Fruit fly (Drosophila melanogaster) whole organism, embryonic: ENCODE data around the gene HipHop.

ENCODE experiments used
- ATbp ChIP-seq: fragments of 200-800 bp; sonication (Bioruptor generic); optimal IDR thresholded peaks from 2 replicates; lab custom pipeline; 2017; ENCODE audit warnings: missing biosample characterization, mild to moderate bottlenecking, missing genetic modification characterization, missing genetic modification reagents
- Bteb2 ChIP-seq: fragments of 200-800 bp; sonication (Bioruptor generic); optimal IDR thresholded peaks from 2 replicates; lab custom pipeline; 2016; ENCODE audit warnings: missing biosample characterization, missing genetic modification characterization
- CG10431 ChIP-seq: fragments of 200-800 bp; sonication (Bioruptor generic); optimal IDR thresholded peaks from 3 replicates; lab custom pipeline; 2018; ENCODE audit warnings: missing biosample characterization, mild to moderate bottlenecking, missing genetic modification characterization
- CG10565 ChIP-seq: fragments of 200-800 bp; sonication (Bioruptor generic); optimal IDR thresholded peaks from 3 replicates; lab custom pipeline; 2016; ENCODE audit warnings: missing biosample characterization, mild to moderate bottlenecking, missing genetic modification characterization
- CG11247 ChIP-seq: fragments of 200-800 bp; sonication (Bioruptor generic); IDR thresholded peaks from 2 replicates; pipeline ENCODE4 v1.3.6; 2022; ENCODE audit warnings: missing biosample characterization, missing genetic modification characterization
- CG11398 ChIP-seq: fragments of 200-800 bp; sonication (Bioruptor generic); optimal IDR thresholded peaks from 2 replicates; lab custom pipeline; 2016; ENCODE audit warnings: missing biosample characterization, missing genetic modification characterization
- CG12104 ChIP-seq: fragments of 200-800 bp; sonication (Bioruptor generic); optimal IDR thresholded peaks from 3 replicates; lab custom pipeline; 2016; ENCODE audit warnings: missing biosample characterization, missing genetic modification characterization
- CG12236 ChIP-seq: fragments of 200-800 bp; sonication (Bioruptor generic); optimal IDR thresholded peaks from 2 replicates; lab custom pipeline; 2016; ENCODE audit warnings: missing biosample characterization, missing genetic modification characterization
- CG17328 ChIP-seq: fragments of 200-800 bp; sonication (Bioruptor generic); IDR thresholded peaks from 2 replicates; pipeline ENCODE4 v1.3.6; 2022; ENCODE audit warnings: missing biosample characterization, missing genetic modification characterization
- CG17802 ChIP-seq: fragments of 200-800 bp; sonication (Bioruptor generic); optimal IDR thresholded peaks from 2 replicates; lab custom pipeline; 2018; ENCODE audit warnings: missing biosample characterization, mild to moderate bottlenecking, missing genetic modification characterization, moderate library complexity
- CG2116 ChIP-seq: fragments of 200-800 bp; sonication (Bioruptor generic); optimal IDR thresholded peaks from 3 replicates; lab custom pipeline; 2018; ENCODE audit warnings: missing biosample characterization, mild to moderate bottlenecking, missing genetic modification characterization
- CG2678 ChIP-seq: fragments of 200-800 bp; sonication (Bioruptor generic); optimal IDR thresholded peaks from 3 replicates; lab custom pipeline; 2019; ENCODE audit warnings: missing biosample characterization, mild to moderate bottlenecking, missing genetic modification characterization, moderate library complexity
- CG2889 ChIP-seq: fragments of 200-800 bp; sonication (Bioruptor generic); IDR thresholded peaks from 3 replicates; pipeline ENCODE4 v1.3.6; 2022; ENCODE audit warnings: missing biosample characterization, missing genetic modification characterization
- CG31224 ChIP-seq: fragments of 200-800 bp; sonication (Bioruptor generic); IDR thresholded peaks from 2 replicates; pipeline ENCODE4 v1.3.6; 2022; ENCODE audit warnings: missing biosample characterization, missing genetic modification characterization
- CG34422 ChIP-seq: fragments of 200-800 bp; sonication (Bioruptor generic); IDR thresholded peaks from 3 replicates; pipeline ENCODE4 v1.3.6; 2022; ENCODE audit warnings: missing biosample characterization, missing genetic modification characterization
- CG4282 ChIP-seq: fragments of 200-800 bp; sonication (Bioruptor generic); optimal IDR thresholded peaks from 2 replicates; lab custom pipeline; 2016; ENCODE audit warnings: missing biosample characterization, missing genetic modification characterization
- CG6272 ChIP-seq: fragments of 200-800 bp; sonication (Bioruptor generic); IDR thresholded peaks from 2 replicates; pipeline ENCODE4 v1.3.6; 2022; ENCODE audit warnings: missing biosample characterization, missing genetic modification characterization
- CG6654 ChIP-seq: fragments of 200-800 bp; sonication (Bioruptor generic); optimal IDR thresholded peaks from 2 replicates; lab custom pipeline; 2017; ENCODE audit warnings: missing biosample characterization, mild to moderate bottlenecking, missing genetic modification characterization
- CG7556 ChIP-seq: fragments of 200-800 bp; sonication (Bioruptor generic); optimal IDR thresholded peaks from 2 replicates; lab custom pipeline; 2017; ENCODE audit warnings: missing biosample characterization, mild to moderate bottlenecking, missing genetic modification characterization
- CG7786 ChIP-seq: fragments of 200-800 bp; sonication (Bioruptor generic); optimal IDR thresholded peaks from 2 replicates; lab custom pipeline; 2016; ENCODE audit warnings: missing biosample characterization, missing genetic modification characterization
- CG8089 ChIP-seq: fragments of 200-800 bp; sonication (Bioruptor generic); optimal IDR thresholded peaks from 3 replicates; lab custom pipeline; 2016; ENCODE audit warnings: missing biosample characterization, missing genetic modification characterization
- CG8765 ChIP-seq: fragments of 200-800 bp; sonication (Bioruptor generic); IDR thresholded peaks from 2 replicates; pipeline ENCODE4 v1.3.6; 2022; ENCODE audit warnings: missing biosample characterization, missing genetic modification characterization
- CG8924 ChIP-seq: fragments of 200-800 bp; optimal IDR thresholded peaks from 3 replicates; lab custom pipeline; 2019; ENCODE audit warnings: missing biosample characterization, mild to moderate bottlenecking, missing genetic modification characterization, moderate library complexity
- CG9876 ChIP-seq: fragments of 200-800 bp; sonication (Bioruptor generic); optimal IDR thresholded peaks from 2 replicates; lab custom pipeline; 2016; ENCODE audit warnings: missing biosample characterization, missing genetic modification characterization
- D19A ChIP-seq: fragments of 200-800 bp; optimal IDR thresholded peaks from 3 replicates; lab custom pipeline; 2019; ENCODE audit warnings: missing biosample characterization, mild to moderate bottlenecking, missing genetic modification characterization, moderate library complexity
- D19B ChIP-seq: fragments of 200-800 bp; sonication (Bioruptor generic); optimal IDR thresholded peaks from 2 replicates; lab custom pipeline; 2017; ENCODE audit warnings: missing biosample characterization, mild to moderate bottlenecking, missing genetic modification characterization
- Dek ChIP-seq: fragments of 200-800 bp; sonication (Bioruptor generic); optimal IDR thresholded peaks from 3 replicates; lab custom pipeline; 2019; ENCODE audit warnings: missing biosample characterization, mild to moderate bottlenecking, missing genetic modification characterization, moderate library complexity
- H2.0 ChIP-seq: fragments of 200-800 bp; sonication (Bioruptor generic); IDR thresholded peaks from 2 replicates; pipeline ENCODE4 v1.3.6; 2022; ENCODE audit warnings: missing biosample characterization, missing genetic modification characterization
- Oaz ChIP-seq: fragments of 200-800 bp; sonication (Bioruptor generic); IDR thresholded peaks from 2 replicates; pipeline ENCODE4 v1.3.6; 2022; ENCODE audit warnings: missing biosample characterization, missing genetic modification characterization
- Ssrp ChIP-seq: fragments of 200-800 bp; sonication (Bioruptor generic); optimal IDR thresholded peaks from 2 replicates; lab custom pipeline; 2018; ENCODE audit warnings: missing biosample characterization, mild to moderate bottlenecking, missing genetic modification characterization, moderate library complexity
- amos ChIP-seq: fragments of 200-800 bp; sonication (Bioruptor generic); IDR thresholded peaks from 2 replicates; pipeline ENCODE4 v1.3.6; 2022; ENCODE audit warnings: missing biosample characterization, missing genetic modification characterization; ENCODE audit not compliant: partially characterized antibody
- cad ChIP-seq: fragments of >200 bp; optimal IDR thresholded peaks from 2 replicates; lab custom pipeline; 2017; ENCODE audit warnings: missing biosample characterization, missing genetic modification characterization
- cas ChIP-seq: fragments of 200-800 bp; sonication (Bioruptor generic); IDR thresholded peaks from 2 replicates; pipeline ENCODE4 v1.3.6; 2022; ENCODE audit warnings: missing biosample characterization, missing genetic modification characterization
- caup ChIP-seq: fragments of 200-800 bp; sonication (Bioruptor generic); optimal IDR thresholded peaks from 3 replicates; lab custom pipeline; 2017; ENCODE audit warnings: missing biosample characterization, mild to moderate bottlenecking, missing genetic modification characterization, moderate library complexity; ENCODE audit not compliant: severe bottlenecking
- cwo ChIP-seq: fragments of 200-800 bp; sonication (Bioruptor generic); optimal IDR thresholded peaks from 3 replicates; lab custom pipeline; 2017; ENCODE audit warnings: missing biosample characterization, missing genetic modification characterization, mild to moderate bottlenecking, moderate library complexity, missing genetic modification reagents
- dmrt11E ChIP-seq: fragments of 200-800 bp; sonication (Bioruptor generic); optimal IDR thresholded peaks from 3 replicates; lab custom pipeline; 2018; ENCODE audit warnings: missing biosample characterization, mild to moderate bottlenecking, missing genetic modification characterization, moderate library complexity
- ems ChIP-seq: fragments of 200-800 bp; sonication (Bioruptor generic); optimal IDR thresholded peaks from 3 replicates; lab custom pipeline; 2016; ENCODE audit warnings: missing biosample characterization, missing genetic modification characterization
- eyg ChIP-seq: fragments of 200-800 bp; sonication (Bioruptor generic); optimal IDR thresholded peaks from 3 replicates; lab custom pipeline; 2016; ENCODE audit warnings: missing biosample characterization, missing genetic modification characterization
- kah ChIP-seq: fragments of 200-800 bp; sonication (Bioruptor generic); optimal IDR thresholded peaks from 2 replicates; lab custom pipeline; 2018; ENCODE audit warnings: missing biosample characterization, mild to moderate bottlenecking, missing genetic modification characterization
- lola ChIP-seq, 3 experiments: fragments of >200 bp in 2 of 3; fragments of 200-800 bp in 1 of 3; sonication (Bioruptor generic) in 1 of 3; optimal IDR thresholded peaks; 2 replicates each; lab custom pipeline; 2017 to 2019; ENCODE audit warnings: missing biosample characterization in 3 of 3, missing genetic modification characterization in 3 of 3, mild to moderate bottlenecking in 1 of 3, moderate library complexity in 1 of 3
- lov ChIP-seq, 2 experiments: fragments of 200-800 bp in 1 of 2; fragments of >200 bp in 1 of 2; sonication (Bioruptor generic) in 1 of 2; IDR thresholded peaks in 1 of 2; optimal IDR thresholded peaks in 1 of 2; 2 replicates in 1 of 2; 3 replicates in 1 of 2; pipeline versions ENCODE4 v1.3.6 to Lab custom; 2017 to 2022; ENCODE audit warnings: missing biosample characterization in 1 of 2, missing genetic modification characterization in 1 of 2
- mam ChIP-seq: fragments of 200-800 bp; sonication (Bioruptor generic); optimal IDR thresholded peaks from 3 replicates; lab custom pipeline; 2016; ENCODE audit warnings: missing biosample characterization, missing genetic modification characterization
- schlank ChIP-seq: fragments of 200-800 bp; sonication (Bioruptor generic); optimal IDR thresholded peaks from 2 replicates; lab custom pipeline; 2018; ENCODE audit warnings: missing biosample characterization, mild to moderate bottlenecking, missing genetic modification characterization
- sens ChIP-seq: fragments of 200-800 bp; sonication (Bioruptor generic); peaks from one replicate; lab custom pipeline; 2016; ENCODE audit warnings: missing biosample characterization, missing genetic modification characterization
- slbo ChIP-seq: fragments of 200-800 bp; sonication (Bioruptor generic); IDR thresholded peaks from 2 replicates; pipeline ENCODE4 v1.3.6; 2022; ENCODE audit warnings: missing biosample characterization, missing genetic modification characterization
- ssp ChIP-seq: fragments of 200-800 bp; sonication (Bioruptor generic); IDR thresholded peaks from 2 replicates; pipeline ENCODE4 v1.3.6; 2022; ENCODE audit warnings: missing biosample characterization, missing genetic modification characterization
- tll ChIP-seq, 2 experiments: fragments of 200-800 bp in 1 of 2; fragments of >200 bp in 1 of 2; sonication (Bioruptor generic) in 1 of 2; optimal IDR thresholded peaks; 2 replicates each; lab custom pipeline; 2017 to 2019; ENCODE audit warnings: missing biosample characterization in 2 of 2, missing genetic modification characterization in 2 of 2, mild to moderate bottlenecking in 1 of 2, moderate library complexity in 1 of 2
- tup ChIP-seq: fragments of 200-800 bp; sonication (Bioruptor generic); optimal IDR thresholded peaks from 2 replicates; lab custom pipeline; 2016; ENCODE audit warnings: missing biosample characterization, mild to moderate bottlenecking, missing genetic modification characterization, moderate library complexity
- unc-4 ChIP-seq: fragments of 200-800 bp; sonication (Bioruptor generic); IDR thresholded peaks from 2 replicates; pipeline ENCODE4 v1.3.6; 2022; ENCODE audit warnings: missing biosample characterization, missing genetic modification characterization; ENCODE audit not compliant: partially characterized antibody
- vvl ChIP-seq: fragments of 200-800 bp; sonication (Bioruptor generic); IDR thresholded peaks from 2 replicates; pipeline ENCODE4 v1.3.6; 2022; ENCODE audit warnings: missing biosample characterization, missing genetic modification characterization
- zf30C ChIP-seq: fragments of 200-800 bp; sonication (Bioruptor generic); optimal IDR thresholded peaks from 3 replicates; lab custom pipeline; 2018; ENCODE audit warnings: missing biosample characterization, mild to moderate bottlenecking, missing genetic modification characterization

The HipHop gene

dm6 chr3L:18846272-18846741, 25.3 kb downstream of the HipHop start (continued):
- no peak for TF ChIP-seq Bteb2 (GFP tag; lab: Kevin White, UChicago)
- peak; percentile 7 for TF ChIP-seq zf30C (GFP tag; lab: Kevin White, UChicago)
- no peak for TF ChIP-seq cwo (GFP tag; lab: Kevin White, UChicago)
- TF ChIP-seq CG8765 (GFP tag; lab: Robert Waterston, UW), result no peak
- TF ChIP-seq schlank (tag; lab: Kevin White, UChicago), result no peak
- no peak for TF ChIP-seq ATbp (GFP tag; lab: Kevin White, UChicago)
- no peak for TF ChIP-seq CG10565 (GFP tag; lab: Kevin White, UChicago)
- TF ChIP-seq slbo (GFP tag; lab: Robert Waterston, UW), result no peak
- TF ChIP-seq kah (GFP tag; lab: Kevin White, UChicago), result peak; percentile 22
- peak; percentile 38 for TF ChIP-seq sens (GFP tag; lab: Kevin White, UChicago)
- no peak for TF ChIP-seq mam (GFP tag; lab: Kevin White, UChicago)
- peak; percentile 19; the same call in 1 of the 2 replicates for TF ChIP-seq amos (GFP tag; lab: Robert Waterston, UW)
- TF ChIP-seq CG11247 (GFP tag; lab: Robert Waterston, UW), result no peak
- no peak for TF ChIP-seq CG6272
- TF ChIP-seq CG17328 (GFP tag; lab: Robert Waterston, UW), result no peak
- TF ChIP-seq CG7556 (GFP tag; lab: Kevin White, UChicago), result no peak
- no peak for TF ChIP-seq vvl (GFP tag; lab: Robert Waterston, UW)
- TF ChIP-seq tll (GFP tag; optimal IDR thresholded peaks at IDR 0.05; lab: Kevin White, UChicago), result no peak
- no peak for TF ChIP-seq tup (GFP tag; lab: Kevin White, UChicago)
- no peak for TF ChIP-seq CG17802 (tag; lab: Kevin White, UChicago)
- no peak for TF ChIP-seq CG12236 (GFP tag; lab: Kevin White, UChicago)
- no peak for TF ChIP-seq cas (GFP tag; lab: Robert Waterston, UW)
- TF ChIP-seq CG4282, result no peak
- TF ChIP-seq CG31224 (GFP tag; lab: Robert Waterston, UW), result no peak
- no peak for TF ChIP-seq lov (optimal IDR thresholded peaks at IDR 0.05; lab: Kevin White, UChicago)
- TF ChIP-seq lov (GFP tag; IDR thresholded peaks at IDR 0.05; lab: Robert Waterston, UW), result no peak
- no peak for TF ChIP-seq Oaz (GFP tag; lab: Robert Waterston, UW)
- no peak for TF ChIP-seq CG11398 (GFP tag; lab: Kevin White, UChicago)
- no peak for TF ChIP-seq CG2116
- no peak for TF ChIP-seq D19B (GFP tag; lab: Kevin White, UChicago)
- no peak for TF ChIP-seq CG12104 (GFP tag; lab: Kevin White, UChicago)
- peak; percentile 2 for TF ChIP-seq D19A (tag; lab: Kevin White, UChicago)
- peak; percentile 29 for TF ChIP-seq CG2678 (tag; lab: Kevin White, UChicago)
- no peak for TF ChIP-seq CG10431 (GFP tag; lab: Kevin White, UChicago)
- no peak for TF ChIP-seq CG8089 (GFP tag; lab: Kevin White, UChicago)
- TF ChIP-seq CG9876, result no peak
- TF ChIP-seq CG7786 (GFP tag; lab: Kevin White, UChicago), result no peak
- TF ChIP-seq Ssrp (tag; lab: Kevin White, UChicago), result no peak
- no peak for TF ChIP-seq eyg (GFP tag; lab: Kevin White, UChicago)
- no peak for TF ChIP-seq cad (GFP tag; lab: Kevin White, UChicago)
- no peak for TF ChIP-seq CG2889 (GFP tag; lab: Robert Waterston, UW)
- no peak for TF ChIP-seq lola (GFP tag; optimal IDR thresholded peaks at IDR 0.05; lab: Kevin White, UChicago)
- no peak for TF ChIP-seq CG34422 (GFP tag; lab: Robert Waterston, UW)
- no peak for TF ChIP-seq CG6654 (GFP tag; lab: Kevin White, UChicago)
- no peak for TF ChIP-seq Dek (tag; lab: Kevin White, UChicago)
- TF ChIP-seq ssp (GFP tag; lab: Robert Waterston, UW), result no peak
- TF ChIP-seq caup (GFP tag; lab: Kevin White, UChicago), result no peak
- no peak for TF ChIP-seq H2.0 (GFP tag; lab: Robert Waterston, UW)
- TF ChIP-seq CG8924, result no peak
- no peak for TF ChIP-seq unc-4 (GFP tag; lab: Robert Waterston, UW)
- no peak for TF ChIP-seq ems (GFP tag; lab: Kevin White, UChicago)
- no peak for TF ChIP-seq dmrt11E
